Worm (Caenorhabditis elegans): Measurements from ENCODE around the gene ugt-65.

DNA sequence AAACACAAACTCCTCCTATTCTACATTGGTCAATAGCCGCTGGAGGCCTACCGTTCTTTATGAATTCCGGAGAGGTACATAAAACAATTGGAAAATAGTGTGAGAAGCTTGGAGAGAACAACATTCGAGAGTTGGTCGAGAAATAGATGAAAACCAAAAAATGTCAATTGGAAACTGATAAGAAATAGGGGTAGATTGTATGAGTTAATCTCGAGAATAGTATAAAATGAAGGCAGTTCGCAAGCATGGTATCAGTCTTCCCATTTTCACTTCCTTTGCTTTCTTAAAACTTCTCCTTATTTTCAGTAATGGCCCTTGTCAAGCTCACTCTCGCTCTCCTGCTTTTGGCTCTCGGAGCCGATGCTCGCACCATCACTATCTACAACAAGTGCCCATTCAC, 37.6 kb upstream of the ugt-65 start, which contains the start of gene thn-2:
- TF ChIP-seq unc-62 (GFP tag; optimal IDR thresholded peaks at IDR 0.05) (no peak), nhr-11 (tag; optimal IDR thresholded peaks at IDR 0.05) (no peak), Y55F3AM.14 (GFP tag; optimal IDR thresholded peaks at IDR 0.05) (no peak), unc-39 (tag; optimal IDR thresholded peaks at IDR 0.05) (no peak), ztf-11 (tag; optimal IDR thresholded peaks at IDR 0.05) (no peak)

All from whole organism, L2 larva.